ENCODE assay signal across 2 fruit fly cellular contexts in genomic region chrX:19148798-19149510, dm6.
TF ChIP-seq lines count a peak whose summit lies in the region.

No protein-coding gene starts in this region.

TF ChIP-seq in whole organism, embryonic, 481 proteins besides CTCF, POLR2A, EP300 and RAD21 (continued from another document):
- TF ChIP-seq CG15269 (tag; optimal IDR thresholded peaks at IDR 0.05; lab: Kevin White, UChicago) = no peak

TF ChIP-seq in whole organism, prepupa, 60 proteins besides CTCF, POLR2A, EP300 and RAD21 (continued from another document):
- TF ChIP-seq eg (GFP tag; IDR thresholded peaks at IDR 0.05; lab: Robert Waterston, UW) (no peak), topi (GFP tag; optimal IDR thresholded peaks at IDR 0.05; lab: Kevin White, UChicago) (peak; percentile 54), CG6792 (GFP tag; optimal IDR thresholded peaks at IDR 0.05; lab: Kevin White, UChicago) (no peak), esn (GFP tag; optimal IDR thresholded peaks at IDR 0.05; lab: Kevin White, UChicago) (peak; percentile 69), salr (GFP tag; optimal IDR thresholded peaks at IDR 0.05; lab: Kevin White, UChicago) (no peak), CG10669 (GFP tag; optimal IDR thresholded peaks at IDR 0.05; lab: Kevin White, UChicago) (no peak), fkh (GFP tag; optimal IDR thresholded peaks at IDR 0.05; lab: Kevin White, UChicago) (no peak), CG6163 (GFP tag; IDR thresholded peaks at IDR 0.05; lab: Robert Waterston, UW) (no peak), Smox (GFP tag; optimal IDR thresholded peaks at IDR 0.05; lab: Kevin White, UChicago) (peak; percentile 67), fd85E (GFP tag; optimal IDR thresholded peaks at IDR 0.05; lab: Kevin White, UChicago) (no peak), ss (GFP tag; optimal IDR thresholded peaks at IDR 0.05; lab: Kevin White, UChicago) (no peak), cyc (GFP tag; optimal IDR thresholded peaks at IDR 0.05; lab: Kevin White, UChicago) (peak; percentile 5)
